Fruit fly (Drosophila melanogaster) whole organism, wandering third instar larva: ENCODE results near the gene CG13460.

ENCODE experiments used
- Abd-B ChIP-seq: fragments of >200 bp; optimal IDR thresholded peaks from 2 replicates; lab custom pipeline; 2017; ENCODE audit warnings: missing biosample characterization, missing genetic modification characterization
- CG9705 ChIP-seq: fragments of 200-800 bp; sonication (Bioruptor generic); optimal IDR thresholded peaks from 2 replicates; lab custom pipeline; 2018; ENCODE audit warnings: missing biosample characterization, mild to moderate bottlenecking, missing genetic modification characterization
- Dfd ChIP-seq: fragments of >200 bp; optimal IDR thresholded peaks from 2 replicates; lab custom pipeline; 2017; ENCODE audit warnings: missing biosample characterization, missing genetic modification characterization
- Mio ChIP-seq: sonication (Bioruptor generic); optimal IDR thresholded peaks from 2 replicates; lab custom pipeline; 2016; ENCODE audit warnings: missing biosample characterization, missing genetic modification characterization
- dl ChIP-seq, 2 experiments: fragments of 175-275, 200-275 bp in 1 of 2; fragments of 200-275 bp in 1 of 2; sonication (Bioruptor generic); optimal IDR thresholded peaks; lab custom pipeline; 2018; ENCODE audit warnings: mild to moderate bottlenecking in 2 of 2, missing biosample characterization in 2 of 2, missing genetic modification characterization in 2 of 2, moderate library complexity in 2 of 2; ENCODE audit not compliant: partially characterized antibody in 2 of 2, insufficient read depth in 1 of 2
- lola ChIP-seq: fragments of >200 bp; optimal IDR thresholded peaks from 2 replicates; lab custom pipeline; 2017; ENCODE audit warnings: missing biosample characterization, missing genetic modification characterization

- TF ChIP-seq Dfd (GFP tag; lab: Kevin White, UChicago) (no peak), Mio (GFP tag; lab: Kevin White, UChicago) (no peak), lola (no peak), CG9705 (GFP tag; lab: Kevin White, UChicago) (no peak), Abd-B (GFP tag; lab: Kevin White, UChicago) (no peak), dl (GFP tag; optimal IDR thresholded peaks at IDR 0.05; lab: Kevin White, UChicago; ENCODE audit: insufficient read depth in 1 of 2, partially characterized antibody in 2 of 2) (no peak)
Observed at dm6 chr3L:15043874-15044336, 17.6 kb downstream of the CG13460 start, which contains the start of gene ind.
